Worm (Caenorhabditis elegans): ENCODE results near the gene Y119D3B.12.

Y119D3B.12 gene

DNA sequence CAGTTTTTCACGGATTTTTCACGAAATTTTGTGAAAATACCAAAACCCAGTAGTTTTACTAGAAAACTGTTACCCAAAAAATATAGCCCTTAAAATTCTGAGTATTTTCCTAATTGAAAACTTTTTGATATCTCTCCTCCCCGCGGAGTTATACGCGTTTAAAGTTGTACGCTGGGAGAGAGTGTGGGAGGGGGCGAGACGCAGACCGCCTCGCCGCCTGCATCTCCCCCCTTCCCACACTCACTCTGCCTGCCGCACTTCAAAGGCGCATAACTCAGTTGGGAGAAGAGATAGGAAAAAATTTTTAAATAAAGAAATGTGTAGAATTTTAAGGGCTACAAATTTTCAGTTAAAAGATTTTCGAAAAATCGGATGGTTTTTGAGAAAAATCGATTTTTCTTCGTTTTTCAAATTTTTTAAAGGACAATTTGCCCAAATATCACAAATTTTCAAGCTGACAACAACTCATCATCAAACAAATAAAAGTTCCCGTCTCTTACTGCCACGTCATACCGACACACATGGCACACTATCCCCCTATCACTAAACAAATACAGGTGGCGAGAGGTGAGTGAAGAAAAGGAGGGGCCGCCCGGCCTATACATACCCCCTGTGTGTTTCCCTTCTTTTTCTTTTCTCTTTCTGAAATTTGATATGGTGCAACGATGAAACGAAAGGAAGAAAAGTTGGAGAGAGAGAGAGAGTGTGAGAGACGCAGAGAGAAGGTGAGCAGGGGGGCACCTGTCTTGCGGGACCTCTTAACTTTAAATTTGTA is 21.2 kb downstream of the Y119D3B.12 start:
- TF ChIP-seq nhr-237 (tag; optimal IDR thresholded peaks at IDR 0.05), result peak; percentile 4
- peak; percentile 55 for TF ChIP-seq hlh-1 (tag; optimal IDR thresholded peaks at IDR 0.05)
- no peak for TF ChIP-seq sem-2 (GFP tag; optimal IDR thresholded peaks at IDR 0.05)
- peak; percentile 26 for TF ChIP-seq unc-120 (tag; optimal IDR thresholded peaks at IDR 0.05; ENCODE audit: poor library complexity, severe bottlenecking)
- TF ChIP-seq lin-13 (tag; optimal IDR thresholded peaks at IDR 0.05), result peak; percentile 0

DNA sequence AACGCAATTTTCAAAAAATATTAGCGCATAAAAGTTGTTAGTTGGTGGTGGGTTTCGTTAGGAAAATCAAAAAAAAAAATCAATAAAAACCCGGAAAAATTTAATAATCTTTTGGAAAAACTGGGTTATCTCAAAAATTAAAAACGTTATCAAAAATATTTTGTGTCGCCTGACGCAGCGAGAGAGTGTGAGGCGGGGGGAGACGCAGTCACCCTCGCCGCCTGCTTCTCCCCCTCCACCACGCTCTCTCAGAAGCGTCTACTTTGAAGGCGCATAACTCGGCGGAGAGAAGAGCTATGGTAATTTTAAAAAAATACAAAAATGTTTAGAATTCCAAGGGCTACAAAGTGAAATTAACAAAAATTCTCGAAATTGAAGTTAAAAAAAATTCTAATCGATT is 22.8 kb downstream of the Y119D3B.12 start:
- no peak for TF ChIP-seq drap-1 (GFP tag; optimal IDR thresholded peaks at IDR 0.05)
- TF ChIP-seq ceh-39 (tag; optimal IDR thresholded peaks at IDR 0.05), result no peak
- TF ChIP-seq cnd-1 (tag; optimal IDR thresholded peaks at IDR 0.05), result no peak
- no peak for TF ChIP-seq sem-2 (GFP tag; optimal IDR thresholded peaks at IDR 0.05)
- TF ChIP-seq lin-13 (tag; optimal IDR thresholded peaks at IDR 0.05), result no peak
- TF ChIP-seq bed-3 (GFP tag; optimal IDR thresholded peaks at IDR 0.05), result no peak
- no peak for TF ChIP-seq nhr-76 (tag; optimal IDR thresholded peaks at IDR 0.05)
- TF ChIP-seq blmp-1 (tag; optimal IDR thresholded peaks at IDR 0.05), result no peak
- TF ChIP-seq elt-1 (tag; optimal IDR thresholded peaks at IDR 0.05; ENCODE audit: borderline replicate concordance, insufficient read depth), result no peak

DNA sequence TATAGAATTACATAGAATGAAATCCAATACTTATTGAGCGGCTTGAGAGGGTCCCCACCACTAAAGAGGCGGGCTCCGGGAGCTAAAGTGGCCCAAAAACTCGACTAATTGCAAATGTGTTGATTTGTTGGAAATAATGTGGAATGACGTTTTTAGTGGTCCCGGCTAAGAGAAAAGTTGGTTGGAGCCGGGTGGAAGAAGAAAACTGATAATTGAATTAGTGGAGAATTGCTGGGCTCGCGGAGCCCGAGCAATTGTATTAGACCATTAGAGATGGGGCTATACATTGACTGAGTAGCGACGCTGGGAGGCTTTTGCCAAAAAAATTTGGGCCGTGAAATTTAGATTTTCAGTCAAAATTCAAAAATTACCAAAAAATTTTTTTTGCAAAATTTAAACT is 23.2 kb downstream of the Y119D3B.12 start:
- TF ChIP-seq ces-1 (GFP tag; optimal IDR thresholded peaks at IDR 0.05) (peak; percentile 84), mep-1 (tag; optimal IDR thresholded peaks at IDR 0.05) (no peak), sem-2 (GFP tag; optimal IDR thresholded peaks at IDR 0.05) (no peak), unc-120 (tag; optimal IDR thresholded peaks at IDR 0.05; ENCODE audit: poor library complexity, severe bottlenecking) (peak; percentile 24), ceh-43 (GFP tag; optimal IDR thresholded peaks at IDR 0.05) (no peak), lsy-2 (tag; optimal IDR thresholded peaks at IDR 0.05) (no peak), snpc-4 (tag; optimal IDR thresholded peaks at IDR 0.05) (no peak), ztf-11 (tag; optimal IDR thresholded peaks at IDR 0.05) (no peak), unc-62 (GFP tag; optimal IDR thresholded peaks at IDR 0.05) (no peak)

DNA sequence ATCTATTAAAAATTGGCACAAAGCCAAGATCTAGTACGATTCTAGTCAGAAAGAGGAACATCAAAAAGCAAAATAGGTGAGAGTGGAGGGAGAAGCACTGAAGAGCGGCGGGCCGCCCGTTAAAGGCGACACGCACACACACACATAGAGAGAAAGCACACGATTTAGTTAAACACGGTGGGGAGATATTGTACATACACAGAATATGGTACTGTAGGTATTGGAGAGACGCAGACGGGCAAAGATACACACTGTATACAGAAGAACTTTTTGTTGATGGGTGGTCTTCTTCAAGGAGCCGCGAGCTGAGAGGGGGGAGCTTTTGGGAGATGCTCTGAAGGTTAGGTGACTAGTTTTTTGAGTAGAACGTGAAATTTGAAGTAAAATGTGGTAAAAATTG is 23.9 kb downstream of the Y119D3B.12 start:
- TF ChIP-seq sem-2 (GFP tag; optimal IDR thresholded peaks at IDR 0.05), result no peak
- peak; percentile 16 for TF ChIP-seq sptf-1 (tag; optimal IDR thresholded peaks at IDR 0.05)
- TF ChIP-seq hlh-1 (tag; optimal IDR thresholded peaks at IDR 0.05), result no peak
- no peak for TF ChIP-seq mls-2 (tag; optimal IDR thresholded peaks at IDR 0.05)
- peak; percentile 20 for TF ChIP-seq lsy-2 (tag; optimal IDR thresholded peaks at IDR 0.05)
- TF ChIP-seq pha-4 (tag; optimal IDR thresholded peaks at IDR 0.05), result peak; percentile 98

DNA sequence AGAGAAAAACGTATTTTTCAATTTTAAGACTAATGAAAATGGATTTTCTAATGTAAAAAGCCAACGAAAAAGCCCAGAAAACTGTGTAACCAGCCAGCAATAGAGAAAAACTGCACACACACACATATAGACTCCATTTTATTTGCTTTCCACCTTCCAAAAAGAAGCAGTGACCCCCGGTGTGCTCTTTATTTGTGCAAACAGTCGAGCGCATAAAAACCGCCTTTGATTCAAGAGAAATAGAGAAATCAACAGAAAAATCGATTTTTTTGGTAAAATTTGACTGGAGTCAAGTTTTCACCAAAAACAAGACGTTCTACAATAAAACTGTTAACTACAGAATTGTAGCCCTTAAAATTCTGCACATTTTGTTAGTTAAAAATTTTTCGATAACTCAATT is 26.2 kb downstream of the Y119D3B.12 start:
- TF ChIP-seq lsy-2 (tag; optimal IDR thresholded peaks at IDR 0.05), result no peak
- TF ChIP-seq ces-1 (GFP tag; optimal IDR thresholded peaks at IDR 0.05), result no peak
- TF ChIP-seq mep-1 (tag; optimal IDR thresholded peaks at IDR 0.05), result no peak
- no peak for TF ChIP-seq nhr-237 (tag; optimal IDR thresholded peaks at IDR 0.05)
- TF ChIP-seq cnd-1 (tag; optimal IDR thresholded peaks at IDR 0.05), result no peak
- no peak for TF ChIP-seq tbx-8 (GFP tag; optimal IDR thresholded peaks at IDR 0.05)
- no peak for TF ChIP-seq blmp-1 (tag; optimal IDR thresholded peaks at IDR 0.05)

DNA sequence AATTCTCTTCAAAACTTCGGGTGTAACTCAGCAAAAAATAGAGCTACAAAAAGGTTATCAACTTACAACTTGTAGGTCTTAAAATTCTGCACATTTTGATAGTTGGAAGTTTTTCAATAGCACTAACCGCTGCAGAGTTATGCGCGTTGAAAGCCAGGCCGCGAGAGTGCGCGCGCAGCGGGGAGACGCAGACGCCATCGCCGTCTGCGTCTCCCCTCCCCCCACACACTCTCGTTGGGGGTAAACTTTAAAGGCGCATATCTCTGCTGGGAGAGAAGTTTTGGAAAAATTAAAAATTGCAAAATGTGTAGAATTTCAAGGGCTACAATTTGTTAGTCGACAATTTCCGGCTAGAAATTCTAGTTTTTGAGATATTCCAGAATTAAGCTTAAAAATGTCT is 27.2 kb downstream of the Y119D3B.12 start:
- TF ChIP-seq ces-1 (GFP tag; optimal IDR thresholded peaks at IDR 0.05) (no peak), ceh-39 (tag; optimal IDR thresholded peaks at IDR 0.05) (no peak), elt-3 (tag; optimal IDR thresholded peaks at IDR 0.05) (no peak), sptf-1 (tag; optimal IDR thresholded peaks at IDR 0.05) (no peak), ceh-43 (GFP tag; optimal IDR thresholded peaks at IDR 0.05) (no peak)

DNA sequence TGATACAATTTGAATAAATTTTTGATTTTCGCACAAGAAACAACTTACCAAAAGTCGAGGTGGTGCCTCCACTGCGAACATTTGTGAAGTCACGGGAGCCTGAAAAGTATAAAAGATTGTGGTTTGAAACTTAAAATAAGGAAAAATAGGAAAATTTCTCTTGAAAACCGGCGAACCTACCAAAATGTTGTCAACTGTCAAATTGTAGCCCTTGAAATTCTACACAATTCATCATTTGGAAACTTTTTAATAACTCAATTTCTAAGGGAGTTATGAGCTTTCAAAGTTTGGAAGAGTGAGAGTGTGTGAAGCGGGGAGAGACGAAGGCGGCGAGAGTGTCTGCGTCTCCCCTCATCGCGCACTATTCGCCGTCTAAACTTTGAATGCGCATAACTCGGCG is 27.8 kb downstream of the Y119D3B.12 start, which contains the start of gene pes-4:
Gene pes-4, minus strand, starts transcription at position 101 of the 400 bp plus-strand sequence.
- TF ChIP-seq ces-1 (GFP tag; optimal IDR thresholded peaks at IDR 0.05) (peak; percentile 27), nhr-2 (tag; optimal IDR thresholded peaks at IDR 0.05) (no peak)

All from whole organism, mixed stage, embryonic.